Worm (Caenorhabditis elegans) whole organism, L1 larva: ENCODE data around the gene C04H5.7.

Experiments
- C34B4.2 ChIP-seq: sonication (generic microtip); optimal IDR thresholded peaks from 2 replicates; lab custom pipeline; 2017; ENCODE audit warnings: mild to moderate bottlenecking, missing genetic modification characterization, missing compliant biosample characterization
- Y116A8C.19 ChIP-seq: sonication (generic microtip); optimal IDR thresholded peaks from 2 replicates; lab custom pipeline; 2016; ENCODE audit warnings: missing compliant biosample characterization, missing genetic modification characterization, borderline replicate concordance
- aha-1 ChIP-seq: fragments of 150-350 bp; optimal IDR thresholded peaks from 2 replicates; lab custom pipeline; 2014; ENCODE audit warnings: missing biosample characterization, missing genetic modification characterization
- aly-2 ChIP-seq: fragments of 150-350 bp; optimal IDR thresholded peaks from 2 replicates; lab custom pipeline; 2014; ENCODE audit warnings: missing biosample characterization, missing genetic modification characterization
- blmp-1 ChIP-seq: fragments of 150-350 bp; optimal IDR thresholded peaks from 2 replicates; lab custom pipeline; 2014; ENCODE audit warnings: missing biosample characterization, missing genetic modification characterization
- ceh-82 ChIP-seq, 3 experiments: fragments of 150-350 bp in 1 of 3; sonication (generic microtip) in 2 of 3; optimal IDR thresholded peaks; 2 replicates each; lab custom pipeline; 2014 to 2017; ENCODE audit warnings: missing biosample characterization in 3 of 3, missing genetic modification characterization in 3 of 3
- ceh-88 ChIP-seq: fragments of 200-800 bp; sonication (Bioruptor generic); IDR thresholded peaks from 2 replicates; pipeline ENCODE4 v1.3.6; 2022; ENCODE audit warnings: missing genetic modification characterization, missing compliant biosample characterization
- dsc-1 ChIP-seq: sonication (generic microtip); optimal IDR thresholded peaks from 2 replicates; lab custom pipeline; 2016; ENCODE audit warnings: mild to moderate bottlenecking, missing genetic modification characterization, missing compliant biosample characterization
- efl-3 ChIP-seq: fragments of 200-800 bp; sonication (Bioruptor generic); optimal IDR thresholded peaks from 2 replicates; lab custom pipeline; 2018; ENCODE audit warnings: mild to moderate bottlenecking, missing genetic modification characterization, missing compliant biosample characterization
- egl-13 ChIP-seq: sonication (generic microtip); optimal IDR thresholded peaks from 2 replicates; lab custom pipeline; 2016; ENCODE audit warnings: missing genotype, missing genetic modification reagents, missing genetic modification characterization, missing compliant biosample characterization
- egl-27 ChIP-seq, 2 experiments: fragments of 150-350 bp in 1 of 2; sonication (generic microtip); optimal IDR thresholded peaks; 3 replicates each; lab custom pipeline; 2017 to 2018; ENCODE audit warnings: missing biosample characterization in 2 of 2, missing genetic modification characterization in 2 of 2, missing genetic modification reagents in 2 of 2
- elt-3 ChIP-seq, 6 experiments: fragments of 150-350 bp in 1 of 6; sonication (generic microtip); optimal IDR thresholded peaks; 2 replicates each; lab custom pipeline; 2017 to 2018; ENCODE audit warnings: missing biosample characterization in 6 of 6, missing genetic modification characterization in 6 of 6, inconsistent platforms in 1 of 6
- fkh-8 ChIP-seq: sonication (generic microtip); optimal IDR thresholded peaks from 2 replicates; lab custom pipeline; 2016; ENCODE audit warnings: mild to moderate bottlenecking, missing genetic modification characterization, missing compliant biosample characterization
- fos-1 ChIP-seq: fragments of 150-350 bp; optimal IDR thresholded peaks from 2 replicates; lab custom pipeline; 2014; ENCODE audit warnings: missing biosample characterization, missing genetic modification characterization
- grh-1 ChIP-seq: fragments of 200-800 bp; sonication (Bioruptor generic); IDR thresholded peaks from 2 replicates; pipeline ENCODE4 v1.3.6; 2022; ENCODE audit warnings: missing genetic modification reagents, missing genetic modification characterization, missing compliant biosample characterization
- hlh-17 ChIP-seq: fragments of 200-800 bp; sonication (Bioruptor generic); optimal IDR thresholded peaks from 2 replicates; lab custom pipeline; 2018; ENCODE audit warnings: missing genetic modification characterization, mild to moderate bottlenecking, missing compliant biosample characterization, moderate library complexity, borderline replicate concordance
- hpl-2 ChIP-seq: fragments of 150-350 bp; optimal IDR thresholded peaks from 2 replicates; lab custom pipeline; 2014; ENCODE audit warnings: missing biosample characterization, missing genetic modification reagents, missing genetic modification characterization
- isw-1 ChIP-seq: fragments of 200-800 bp; sonication (Bioruptor generic); IDR thresholded peaks from 2 replicates; pipeline ENCODE4 v1.3.6; 2022; ENCODE audit warnings: missing genetic modification characterization, missing compliant biosample characterization
- jun-1 ChIP-seq: fragments of 150-350 bp; optimal IDR thresholded peaks from 2 replicates; lab custom pipeline; 2014; ENCODE audit warnings: missing biosample characterization, missing genetic modification reagents, missing genetic modification characterization
- lin-13 ChIP-seq: fragments of 150-350 bp; optimal IDR thresholded peaks from 2 replicates; lab custom pipeline; 2014; ENCODE audit warnings: missing biosample characterization, missing genetic modification reagents, missing genetic modification characterization
- lin-15B ChIP-seq: fragments of 150-350 bp; sonication (generic microtip); optimal IDR thresholded peaks from 3 replicates; lab custom pipeline; 2014; ENCODE audit warnings: missing biosample characterization, missing genetic modification characterization
- lin-35 ChIP-seq, 2 experiments: fragments of 150-350 bp; optimal IDR thresholded peaks; 2 replicates each; lab custom pipeline; 2014; ENCODE audit warnings: missing biosample characterization in 2 of 2, missing genetic modification characterization in 2 of 2, missing genetic modification reagents in 2 of 2
- lin-39 ChIP-seq: fragments of 150-350 bp; optimal IDR thresholded peaks from 2 replicates; lab custom pipeline; 2014; ENCODE audit warnings: missing biosample characterization, missing genetic modification reagents, missing genetic modification characterization
- mab-9 ChIP-seq: fragments of 200-800 bp; sonication (Bioruptor generic); IDR thresholded peaks from 2 replicates; pipeline ENCODE4 v1.3.6; 2022; ENCODE audit warnings: missing genetic modification reagents, missing genetic modification characterization, missing compliant biosample characterization
- mdl-1 ChIP-seq, 2 experiments: fragments of 150-350 bp; optimal IDR thresholded peaks; 2 replicates each; lab custom pipeline; 2014 to 2017; ENCODE audit warnings: missing biosample characterization in 2 of 2, missing genetic modification characterization in 2 of 2, inconsistent platforms in 1 of 2
- mef-2 ChIP-seq: fragments of 150-350 bp; optimal IDR thresholded peaks from 2 replicates; lab custom pipeline; 2014; ENCODE audit warnings: missing biosample characterization, missing genetic modification characterization
- mep-1 ChIP-seq: fragments of 150-350 bp; optimal IDR thresholded peaks from 2 replicates; lab custom pipeline; 2014; ENCODE audit warnings: missing biosample characterization, missing genetic modification characterization
- nhr-19 ChIP-seq: fragments of 200-800 bp; sonication (Bioruptor generic); conservative IDR thresholded peaks from 2 replicates; pipeline ENCODE4 v1.3.6; 2022; ENCODE audit warnings: missing genetic modification characterization, missing compliant biosample characterization
- nhr-20 ChIP-seq: sonication (generic microtip); optimal IDR thresholded peaks from 2 replicates; lab custom pipeline; 2016; ENCODE audit warnings: mild to moderate bottlenecking, missing genetic modification characterization, missing compliant biosample characterization
- nhr-28 ChIP-seq: fragments of 150-350 bp; optimal IDR thresholded peaks from 2 replicates; lab custom pipeline; 2014; ENCODE audit warnings: missing biosample characterization, missing genetic modification characterization
- nhr-71 ChIP-seq: sonication (generic microtip); optimal IDR thresholded peaks from 2 replicates; lab custom pipeline; 2016; ENCODE audit warnings: mild to moderate bottlenecking, missing genetic modification characterization, moderate library complexity, missing compliant biosample characterization
- nhr-76 ChIP-seq: sonication (generic microtip); optimal IDR thresholded peaks from 2 replicates; lab custom pipeline; 2017; ENCODE audit warnings: missing biosample characterization, missing genetic modification characterization
- nhr-77 ChIP-seq: fragments of 150-350 bp; optimal IDR thresholded peaks from 2 replicates; lab custom pipeline; 2014; ENCODE audit warnings: missing biosample characterization, missing genetic modification characterization
- nhr-84 ChIP-seq: sonication (generic microtip); optimal IDR thresholded peaks from 2 replicates; lab custom pipeline; 2017; ENCODE audit warnings: missing biosample characterization, missing genetic modification characterization
- nhr-85 ChIP-seq: sonication (generic microtip); peaks from one replicate; lab custom pipeline; 2016; ENCODE audit warnings: missing genetic modification characterization, inconsistent platforms, missing compliant biosample characterization
- pag-3 ChIP-seq: sonication (generic microtip); optimal IDR thresholded peaks from 2 replicates; lab custom pipeline; 2017; ENCODE audit warnings: missing genetic modification characterization, mild to moderate bottlenecking, missing compliant biosample characterization, antibody characterized with exemption, borderline replicate concordance; ENCODE audit not compliant: insufficient read depth
- skn-1 ChIP-seq: fragments of 150-350 bp; optimal IDR thresholded peaks from 2 replicates; lab custom pipeline; 2014; ENCODE audit warnings: missing biosample characterization, missing genetic modification characterization
- snu-23 ChIP-seq: sonication (generic microtip); optimal IDR thresholded peaks from 2 replicates; lab custom pipeline; 2016; ENCODE audit warnings: missing genetic modification characterization, missing compliant biosample characterization
- sox-4 ChIP-seq: sonication (generic microtip); optimal IDR thresholded peaks from 2 replicates; lab custom pipeline; 2016; ENCODE audit warnings: missing genetic modification characterization, missing compliant biosample characterization
- sup-37 ChIP-seq: fragments of 200-800 bp; sonication (Bioruptor generic); optimal IDR thresholded peaks from 2 replicates; lab custom pipeline; 2018; ENCODE audit warnings: mild to moderate bottlenecking, missing genetic modification characterization, missing compliant biosample characterization
- unc-62 ChIP-seq: fragments of 150-350 bp; optimal IDR thresholded peaks from 2 replicates; lab custom pipeline; 2014; ENCODE audit warnings: missing biosample characterization, missing genetic modification reagents, missing genetic modification characterization
- unc-98 ChIP-seq: fragments of 200-800 bp; sonication (Bioruptor generic); IDR thresholded peaks from 2 replicates; pipeline ENCODE4 v1.3.6; 2022; ENCODE audit warnings: missing genetic modification characterization, missing compliant biosample characterization

Gene C04H5.7

DNA sequence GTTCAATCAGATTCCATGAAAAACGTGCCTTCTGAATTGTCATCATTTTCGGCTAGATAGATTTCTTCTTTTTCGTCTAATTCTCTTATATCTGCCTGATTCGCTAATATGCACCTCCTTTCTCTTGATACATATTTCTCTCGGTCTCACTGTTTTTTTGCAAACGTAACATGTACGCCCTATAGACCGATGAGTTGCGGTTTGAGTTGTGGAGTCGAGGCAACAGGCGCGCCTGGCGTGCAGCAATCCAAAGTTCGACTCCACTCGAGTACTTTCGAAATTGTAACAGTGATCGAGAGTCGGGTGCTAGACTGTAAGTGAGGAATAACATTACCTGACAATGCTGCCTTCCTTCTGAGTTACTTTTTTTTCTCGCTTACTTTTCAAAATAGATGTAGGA is 40.9 kb upstream of the C04H5.7 start (continued):
- peak; percentile 47; the same call in 1 of the 2 replicates for TF ChIP-seq grh-1 (GFP tag; lab: Robert Waterston, UW)
- peak; percentile 56 to 85 for TF ChIP-seq lin-35 (GFP tag; optimal IDR thresholded peaks at IDR 0.05; lab: Kevin White, UChicago)
- peak; percentile 97 for TF ChIP-seq skn-1
- no peak for TF ChIP-seq mab-9 (GFP tag; lab: Robert Waterston, UW)
- TF ChIP-seq fos-1 (tag; lab: Kevin White, UChicago): peak; percentile 77
- peak in 1 of 2 experiments; percentile 86 for TF ChIP-seq mdl-1 (tag; optimal IDR thresholded peaks at IDR 0.05; lab: Kevin White, UChicago)
- TF ChIP-seq jun-1 (tag; lab: Kevin White, UChicago): peak; percentile 56
- TF ChIP-seq nhr-77 (tag; lab: Kevin White, UChicago): peak; percentile 97
- peak; percentile 82 for TF ChIP-seq mep-1 (tag; lab: Kevin White, UChicago)
- TF ChIP-seq nhr-76 (tag; lab: Kevin White, UChicago): no peak
- TF ChIP-seq isw-1 (GFP tag; lab: Robert Waterston, UW): no peak
- TF ChIP-seq dsc-1 (tag; lab: Kevin White, UChicago): peak; percentile 67
- TF ChIP-seq fkh-8 (tag; lab: Kevin White, UChicago): peak; percentile 39
- TF ChIP-seq sox-4: peak; percentile 24
- TF ChIP-seq mef-2: peak; percentile 44
- no peak for TF ChIP-seq nhr-84
- TF ChIP-seq hpl-2 (GFP tag; lab: Kevin White, UChicago): peak; percentile 72
- TF ChIP-seq ceh-82 (tag; optimal IDR thresholded peaks at IDR 0.05; lab: Kevin White, UChicago): peak; percentile 26 to 56 (median 48)
- TF ChIP-seq egl-27 (tag; optimal IDR thresholded peaks at IDR 0.05; lab: Kevin White, UChicago): peak; percentile 22 to 50
- peak; percentile 40 for TF ChIP-seq egl-13
- TF ChIP-seq Y116A8C.19 (tag; lab: Kevin White, UChicago): no peak
- peak; percentile 94 for TF ChIP-seq nhr-85 (tag; lab: Kevin White, UChicago)
- TF ChIP-seq lin-13 (GFP tag; lab: Kevin White, UChicago): peak; percentile 32
- TF ChIP-seq nhr-20 (tag; lab: Kevin White, UChicago): peak; percentile 92
- TF ChIP-seq nhr-28 (tag; lab: Kevin White, UChicago): no peak
- TF ChIP-seq unc-98 (GFP tag; lab: Robert Waterston, UW): no peak
- TF ChIP-seq nhr-71: peak; percentile 86
- no peak for TF ChIP-seq lin-15B (tag; lab: Kevin White, UChicago)
- peak; percentile 54 for TF ChIP-seq ceh-88 (GFP tag; lab: Robert Waterston, UW)
- peak; percentile 45 for TF ChIP-seq aha-1
- TF ChIP-seq pag-3: no peak
- TF ChIP-seq sup-37 (GFP tag; lab: Kevin White, UChicago): no peak
- TF ChIP-seq, all 84 proteins: peak for 57

DNA sequence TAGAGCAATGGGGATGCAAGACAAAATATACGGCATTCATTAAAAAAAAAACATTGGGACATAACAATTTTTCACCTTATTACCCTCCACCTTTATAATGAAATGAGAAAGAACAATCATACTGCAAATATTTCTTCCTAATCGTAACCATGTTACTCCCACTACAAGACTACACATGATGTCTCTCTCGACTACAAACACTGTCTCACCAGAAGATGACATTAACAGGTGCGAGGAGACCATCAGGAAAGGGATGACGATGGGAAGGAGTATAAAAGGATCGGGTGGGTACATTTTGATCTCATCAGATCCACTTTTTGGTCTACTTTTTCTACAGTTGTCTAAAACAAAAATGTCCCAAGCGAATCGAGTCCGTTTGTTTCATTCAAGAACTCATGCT is 39.9 kb upstream of the C04H5.7 start, which contains the start of gene dhs-8:
Gene dhs-8 (plus strand): TSS at position 179 of the 400 bp plus-strand sequence.
- TF ChIP-seq nhr-85 (tag; lab: Kevin White, UChicago) (peak; percentile 47), elt-3 (tag; optimal IDR thresholded peaks at IDR 0.05; lab: Kevin White, UChicago) (peak in 2 of 6 experiments; percentile 19 to 26), isw-1 (GFP tag; lab: Robert Waterston, UW) (no peak), aly-2 (tag; lab: Kevin White, UChicago) (no peak), lin-35 (GFP tag; optimal IDR thresholded peaks at IDR 0.05; lab: Kevin White, UChicago) (peak; percentile 13 to 21), nhr-76 (tag; lab: Kevin White, UChicago) (no peak), hlh-17 (GFP tag; lab: Kevin White, UChicago) (no peak), efl-3 (no peak), C34B4.2 (tag; lab: Kevin White, UChicago) (no peak), snu-23 (peak; percentile 41), unc-62 (GFP tag; lab: Kevin White, UChicago) (no peak), nhr-19 (GFP tag; lab: Robert Waterston, UW) (0 out of 2 replicates have a peak, but pooled peaks have one; percentile 3), blmp-1 (tag; lab: Kevin White, UChicago) (peak; percentile 43), skn-1 (peak; percentile 87), nhr-20 (tag; lab: Kevin White, UChicago) (peak; percentile 67), mep-1 (tag; lab: Kevin White, UChicago) (peak; percentile 35), ceh-82 (tag; optimal IDR thresholded peaks at IDR 0.05; lab: Kevin White, UChicago) (no peak), lin-39 (tag; lab: Kevin White, UChicago) (no peak)
